Worm (Caenorhabditis elegans) whole organism, dauer: Measurements from ENCODE around the gene wago-5.
"Not testable (repeated sequence)": the region's sequence is repeated elsewhere in the genome, so short reads cannot be mapped to it uniquely, and the experiment has no call there.

Experiments
- unc-62 ChIP-seq: sonication (generic microtip); optimal IDR thresholded peaks from 2 replicates; lab custom pipeline; 2017; ENCODE audit warnings: missing biosample characterization, missing genetic modification reagents, missing genetic modification characterization

wago-5 gene

DNA sequence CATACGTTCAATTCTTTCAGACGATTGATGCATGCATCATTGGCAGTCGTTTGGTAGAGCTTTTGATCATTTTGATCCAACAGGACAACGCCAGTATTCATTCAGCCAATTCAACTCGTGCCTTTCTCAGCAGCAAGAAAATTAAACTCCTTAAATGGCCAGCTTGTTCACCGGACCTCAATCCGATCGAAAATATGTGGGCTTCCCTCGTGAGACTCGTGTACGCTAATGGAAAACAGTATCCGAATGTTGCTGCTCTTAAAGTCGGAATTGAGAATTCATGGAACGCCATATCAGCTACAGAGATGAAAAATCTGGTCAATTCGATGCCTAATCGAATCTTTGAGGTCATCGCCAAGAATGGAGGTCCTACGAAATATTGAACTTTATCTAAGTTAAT lies at the start of gene wago-5:
Gene wago-5, minus strand, starts transcription at position 101 of the 400 bp plus-strand sequence.
- not testable (repeated sequence) for TF ChIP-seq unc-62 (GFP tag; lab: Kevin White, UChicago)

DNA sequence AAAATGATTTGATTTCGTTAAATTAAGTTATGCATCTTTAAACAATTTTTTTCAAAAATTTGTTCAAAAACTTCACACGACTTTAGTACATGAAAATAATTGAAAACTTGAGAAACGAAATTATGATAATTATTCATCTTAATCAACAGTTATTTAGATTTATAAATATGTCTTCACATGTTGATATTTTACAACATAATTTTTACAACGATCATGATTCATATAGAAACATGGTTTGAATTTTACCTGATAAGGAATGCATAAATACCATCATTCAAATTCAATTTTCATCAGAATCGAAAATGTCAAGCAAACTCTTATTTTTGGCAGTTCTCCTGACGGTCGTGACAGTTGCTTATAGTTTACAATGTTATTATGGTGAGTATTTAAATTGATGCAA lies 48.6 kb upstream of the wago-5 start, which contains the start of gene tag-234:
Gene tag-234, plus strand, starts transcription at position 301 of the 400 bp plus-strand sequence.
- TF ChIP-seq unc-62 (GFP tag; lab: Kevin White, UChicago), result no peak

DNA sequence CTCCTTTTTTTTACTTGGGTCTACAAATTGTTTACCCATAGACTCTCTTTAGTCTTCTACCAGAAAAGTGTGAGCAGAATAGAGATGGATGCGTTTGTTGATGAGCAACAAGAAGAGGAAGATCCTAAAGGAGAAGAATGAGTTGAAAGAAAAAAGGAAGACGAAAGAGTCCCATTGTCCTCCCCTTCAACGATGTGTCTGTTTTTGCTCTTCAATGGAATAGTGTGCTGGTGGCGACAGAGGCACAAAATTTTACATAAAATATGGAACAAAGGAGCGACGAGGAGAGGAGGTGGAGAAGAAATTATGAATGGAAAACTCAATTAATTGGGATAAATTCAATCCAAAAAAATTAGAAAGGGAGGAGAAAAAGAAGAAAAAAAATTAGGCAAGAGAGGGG lies 45.3 kb upstream of the wago-5 start:
- TF ChIP-seq unc-62 (GFP tag; lab: Kevin White, UChicago), result no peak

DNA sequence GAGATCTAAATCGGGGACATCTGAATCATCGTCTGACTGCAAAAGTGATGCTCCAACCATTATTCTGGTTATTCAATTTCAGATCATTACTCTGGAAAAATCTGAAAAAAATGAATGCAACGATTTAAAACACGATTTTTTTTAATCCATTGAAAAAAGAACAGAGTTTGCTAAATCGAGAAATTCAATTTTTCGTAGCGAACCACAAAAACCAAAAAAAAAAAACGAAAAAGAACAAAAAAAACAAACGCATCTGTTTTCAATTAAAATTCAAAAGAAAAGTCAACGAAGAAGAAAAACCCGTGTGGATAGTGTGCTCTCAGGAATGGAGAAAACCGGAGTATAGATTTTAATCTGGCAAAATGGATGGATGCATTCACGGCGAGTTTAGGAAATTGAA lies 43.0 kb upstream of the wago-5 start, which contains the start of gene F55C12.4:
Gene F55C12.4, minus strand, starts transcription at position 101 of the 400 bp plus-strand sequence.
- no peak for TF ChIP-seq unc-62 (GFP tag; lab: Kevin White, UChicago)

DNA sequence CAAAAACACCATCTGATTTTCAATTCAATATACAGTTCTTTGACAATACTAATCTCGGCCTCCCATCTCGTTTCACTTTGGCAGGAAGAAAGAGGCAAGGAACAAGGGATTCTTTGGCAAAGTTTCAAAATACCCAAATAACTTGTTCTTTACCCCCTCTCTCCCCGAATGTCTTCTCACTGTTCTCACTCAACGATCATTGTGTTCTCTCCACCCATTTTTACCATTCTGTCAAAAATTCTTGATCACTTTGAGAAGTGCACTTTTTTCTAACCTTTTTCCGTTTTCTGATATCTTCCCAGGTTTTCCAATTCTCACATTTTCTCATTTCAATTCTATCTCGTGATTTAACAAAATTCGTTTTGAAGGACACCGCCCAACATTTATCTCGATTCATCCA lies 38.8 kb upstream of the wago-5 start, which contains the start of gene H41C03.1:
Gene H41C03.1, plus strand, starts transcription at position 301 of the 400 bp plus-strand sequence.
- no peak for TF ChIP-seq unc-62 (GFP tag; lab: Kevin White, UChicago)

DNA sequence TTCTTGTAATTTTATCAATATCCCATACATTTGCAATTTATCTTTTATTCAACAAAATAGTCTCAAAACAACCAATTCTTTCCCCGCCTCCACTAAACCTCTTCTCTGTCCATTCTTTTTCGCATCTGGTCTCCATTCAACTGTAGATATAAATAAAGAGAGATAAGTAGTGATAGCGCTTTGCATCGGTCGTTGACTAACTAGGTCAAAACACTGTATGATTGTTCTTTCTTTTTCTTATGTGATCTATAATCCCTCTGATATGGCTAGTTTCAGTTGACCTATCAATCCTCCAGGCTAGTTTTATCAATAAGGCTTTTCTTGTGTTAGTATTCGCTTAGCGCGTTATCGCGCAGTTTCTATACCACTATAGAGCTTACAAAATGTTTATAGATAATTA lies 38.0 kb upstream of the wago-5 start:
- no peak for TF ChIP-seq unc-62 (GFP tag; lab: Kevin White, UChicago)

DNA sequence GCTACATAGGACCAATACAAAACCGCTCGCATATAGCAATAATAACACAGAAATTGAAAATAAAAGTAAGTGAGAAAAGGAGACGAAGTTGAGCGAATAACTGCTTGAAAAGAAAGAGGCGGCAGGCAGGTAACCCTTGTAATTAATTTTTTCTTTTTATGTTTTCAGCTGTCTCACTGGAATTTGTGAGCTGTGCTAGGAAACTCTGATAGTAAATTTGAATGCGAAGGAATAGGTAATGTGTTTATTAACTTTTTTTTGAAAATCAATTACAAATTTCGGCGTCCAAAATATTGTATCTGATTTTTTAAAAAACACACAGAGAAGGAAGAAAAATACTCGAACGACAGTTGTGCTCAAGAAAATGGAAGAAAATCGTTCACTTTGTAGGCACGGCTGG lies 36.7 kb upstream of the wago-5 start, which contains the start of gene H41C03.2:
Gene H41C03.2, minus strand, starts transcription at position 101 of the 400 bp plus-strand sequence.
- TF ChIP-seq unc-62 (GFP tag; lab: Kevin White, UChicago), result no peak

DNA sequence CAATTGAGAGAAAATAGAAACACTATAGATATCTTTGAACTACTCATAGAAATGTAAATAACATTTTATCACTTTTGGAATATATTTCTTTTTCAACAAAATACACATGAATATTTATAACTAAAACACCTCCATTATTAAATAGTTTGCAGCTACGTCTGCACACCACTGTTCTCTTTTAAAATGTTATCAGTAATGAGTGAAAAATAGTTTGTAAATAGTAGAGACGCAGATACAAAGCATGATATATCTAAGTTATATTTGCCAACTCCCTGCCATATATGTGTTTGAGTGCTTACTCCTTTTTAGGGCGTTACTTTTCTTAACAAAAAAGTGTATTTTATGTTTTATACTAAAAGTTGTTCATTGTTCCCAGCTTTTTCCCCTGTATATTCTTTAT lies 30.9 kb upstream of the wago-5 start:
- TF ChIP-seq unc-62 (GFP tag; lab: Kevin White, UChicago), result no peak

DNA sequence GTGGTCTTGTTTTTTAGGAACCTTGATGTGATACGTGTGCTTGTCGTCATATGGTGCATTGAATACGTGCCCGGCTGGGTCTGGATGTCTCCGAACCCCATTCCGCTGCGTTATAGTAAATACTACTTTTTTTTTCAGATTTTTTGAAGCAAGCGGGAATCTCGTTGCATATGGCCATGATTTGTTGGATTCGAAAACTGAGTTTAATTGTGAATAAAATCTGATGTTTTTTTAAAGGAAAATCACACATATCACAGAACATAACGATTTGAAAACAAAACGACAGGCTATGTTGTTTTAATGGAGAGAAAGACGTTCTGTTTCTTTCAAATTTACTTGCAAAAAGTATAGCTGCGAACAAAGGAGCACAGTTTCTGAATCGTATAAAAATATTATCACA lies 30.2 kb upstream of the wago-5 start, which contains the start of the genes ZK1248.17 and H41C03.3:
Gene ZK1248.17, minus strand, starts transcription at position 101 of the 400 bp plus-strand sequence.
Gene H41C03.3, plus strand, starts transcription at position 337 of the 400 bp plus-strand sequence.
- no peak for TF ChIP-seq unc-62 (GFP tag; lab: Kevin White, UChicago)

DNA sequence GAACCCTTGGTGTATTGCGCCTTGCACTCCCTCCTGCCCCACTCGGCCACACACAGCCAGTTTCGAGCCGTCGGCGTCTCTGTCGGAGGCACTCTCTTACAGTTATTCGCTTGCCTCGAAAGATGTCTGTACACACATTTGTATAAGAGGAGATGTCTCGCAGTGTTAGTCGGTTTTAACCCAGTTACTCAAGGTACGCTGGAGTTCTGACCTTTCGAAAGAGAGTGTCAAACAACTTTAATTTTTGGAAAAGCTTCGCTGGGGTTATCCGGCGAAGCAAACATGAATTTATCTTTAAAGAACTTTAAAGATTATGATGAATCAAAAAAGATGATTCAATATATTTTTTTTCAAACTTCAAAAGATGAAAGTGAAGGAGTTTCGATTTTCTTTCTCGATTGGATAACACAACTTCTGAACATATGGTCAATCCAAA lies 29.4 kb upstream of the wago-5 start:
- TF ChIP-seq unc-62 (GFP tag; lab: Kevin White, UChicago), result peak; percentile 52

DNA sequence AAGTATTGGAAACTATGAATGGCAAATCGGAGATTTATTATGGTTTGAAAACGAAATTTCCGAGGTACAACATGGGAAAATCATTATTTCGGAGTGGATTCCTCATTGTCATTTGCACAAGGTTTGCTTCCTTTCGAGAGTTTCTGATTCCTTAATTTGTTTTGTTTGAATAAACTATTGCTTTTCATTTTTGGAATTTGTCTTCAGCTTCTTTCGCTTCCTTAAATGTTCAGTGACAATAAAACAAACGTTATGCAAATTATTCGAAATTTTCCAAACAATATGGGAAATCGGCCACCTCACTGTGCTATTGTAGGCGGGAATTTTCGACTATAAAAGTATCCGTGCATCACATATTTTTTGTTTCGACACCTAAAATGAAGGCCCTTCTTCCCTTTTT lies 26.6 kb upstream of the wago-5 start, which contains the start of gene nep-25:
Gene nep-25, plus strand, starts transcription at position 375 of the 400 bp plus-strand sequence.
- no peak for TF ChIP-seq unc-62 (GFP tag; lab: Kevin White, UChicago)

DNA sequence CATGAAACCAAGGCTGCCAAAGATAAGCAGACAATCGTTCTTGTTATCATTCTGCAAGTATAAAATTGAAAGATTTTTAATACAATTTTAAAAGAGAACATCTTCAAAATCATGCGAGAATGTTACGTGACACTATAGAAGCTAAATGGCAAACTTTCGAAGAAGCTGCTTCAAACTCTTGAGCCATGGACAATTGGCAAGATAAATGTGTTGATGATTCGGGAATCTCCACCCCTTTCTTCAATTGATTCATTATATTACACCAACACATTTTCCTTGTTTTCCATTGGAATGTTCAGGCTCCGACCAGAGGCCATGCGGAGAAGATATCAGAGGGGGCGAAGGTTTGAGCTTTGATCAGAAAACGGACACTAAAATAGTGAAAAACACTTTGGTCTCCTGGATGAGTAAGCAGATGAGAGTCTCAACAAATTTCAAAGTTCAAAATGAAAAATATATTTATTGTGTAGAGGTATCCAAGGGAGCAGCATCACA lies 25.8 kb upstream of the wago-5 start, which contains the start of gene lec-5:
Gene lec-5, minus strand, starts transcription at position 51 of the 495 bp plus-strand sequence.
- no peak for TF ChIP-seq unc-62 (GFP tag; lab: Kevin White, UChicago)

DNA sequence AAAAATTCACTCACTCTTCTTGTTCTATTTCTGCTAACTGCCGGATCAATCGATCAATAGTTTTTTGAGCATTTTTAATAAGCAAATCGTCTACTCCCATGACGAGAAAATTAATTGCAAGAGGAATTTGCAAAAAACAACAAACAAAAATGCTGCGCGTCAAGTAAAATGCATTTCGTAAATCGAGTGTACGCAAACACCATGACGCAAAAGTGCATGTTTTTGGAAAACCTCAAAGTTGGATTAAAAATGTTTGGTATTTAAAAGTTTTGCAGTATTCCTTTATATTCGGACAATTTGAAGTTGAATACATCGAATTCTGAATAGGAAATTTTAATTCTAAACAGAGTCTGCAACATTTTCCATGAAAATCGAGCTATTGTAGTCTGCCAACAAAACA lies 23.9 kb upstream of the wago-5 start, which contains the start of gene ZK1248.19:
Gene ZK1248.19, minus strand, starts transcription at position 188 of the 400 bp plus-strand sequence.
- TF ChIP-seq unc-62 (GFP tag; lab: Kevin White, UChicago), result no peak

DNA sequence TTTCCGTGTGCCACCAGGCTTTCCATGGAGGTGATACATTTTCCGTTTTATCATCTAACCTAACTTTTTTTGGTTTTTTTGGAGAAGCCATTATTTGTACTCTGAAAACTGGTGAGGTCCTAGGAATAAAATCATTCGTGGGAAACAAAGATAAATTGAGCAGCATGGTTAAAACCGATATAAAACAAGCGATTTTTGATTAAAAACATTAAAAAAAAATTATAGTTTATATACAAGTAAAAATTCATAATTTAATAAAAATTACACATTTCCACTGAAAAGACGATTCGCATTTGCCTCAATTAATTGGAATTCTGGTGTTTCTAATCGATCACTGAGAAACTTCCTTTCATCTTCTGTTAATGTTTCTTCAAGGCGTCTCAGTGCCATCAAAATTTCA lies 23.2 kb upstream of the wago-5 start, which contains the start of gene ZK1248.15:
Gene ZK1248.15, minus strand, starts transcription at position 101 of the 400 bp plus-strand sequence.
- TF ChIP-seq unc-62 (GFP tag; lab: Kevin White, UChicago), result no peak

DNA sequence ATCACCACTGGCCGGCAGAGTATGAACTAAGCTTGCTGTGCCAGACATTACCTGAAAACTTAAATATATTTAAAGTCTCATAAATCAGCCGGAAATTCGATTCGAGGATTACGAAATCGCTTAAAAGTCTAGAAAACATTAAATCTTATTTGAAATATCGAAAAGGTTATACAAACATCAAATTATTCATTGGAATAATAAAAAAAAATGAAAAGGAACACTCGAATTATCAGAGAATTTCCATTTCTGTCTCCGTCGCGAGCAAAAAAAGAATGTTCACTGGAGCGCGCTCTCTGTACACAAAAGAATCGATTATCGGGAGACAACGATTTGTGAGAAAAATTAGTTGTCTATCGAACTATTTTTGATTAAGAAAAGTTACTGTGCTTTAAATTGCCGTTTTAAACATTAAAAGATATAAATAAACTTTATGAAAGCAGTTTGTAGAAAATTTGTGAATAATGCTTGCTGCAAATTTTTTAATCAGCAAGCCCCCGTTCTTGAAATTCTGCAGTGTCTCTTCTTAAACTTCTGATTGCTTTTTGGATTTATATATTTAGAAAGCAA lies 21.0 kb upstream of the wago-5 start, which contains the start of gene fzo-1:
Gene fzo-1, minus strand, starts transcription at position 51 of the 567 bp plus-strand sequence.
- TF ChIP-seq unc-62 (GFP tag; lab: Kevin White, UChicago), result no peak

DNA sequence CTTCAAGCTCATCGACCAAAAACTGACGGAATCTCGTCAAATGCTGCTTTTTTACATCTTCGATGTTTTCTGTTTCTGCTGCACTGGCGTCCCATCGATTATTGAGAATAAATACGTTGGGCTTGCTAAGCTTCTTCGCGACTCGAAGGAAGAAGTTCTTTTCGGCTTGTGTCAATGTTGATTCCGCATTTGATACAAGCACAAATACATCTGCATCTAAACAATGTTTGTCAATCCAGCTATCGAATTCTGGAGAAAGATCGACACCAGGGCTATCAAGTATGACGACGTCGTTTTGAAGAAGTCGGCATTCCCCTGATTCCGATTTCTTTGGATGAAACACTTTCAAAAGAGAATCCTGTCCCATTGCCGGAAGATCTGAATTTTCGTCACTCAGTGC lies 19.9 kb upstream of the wago-5 start:
- no peak for TF ChIP-seq unc-62 (GFP tag; lab: Kevin White, UChicago)
